Worm (Caenorhabditis elegans) whole organism, young adult: ENCODE results near the gene C01C10.2.

Experiments used
- B0019.2 ChIP-seq: fragments of 200-800 bp; sonication (Bioruptor generic); conservative IDR thresholded peaks from 2 replicates; pipeline ENCODE4 v1.3.6; 2022; ENCODE audit warnings: missing genetic modification reagents, missing genetic modification characterization, missing compliant biosample characterization
- B0035.1 ChIP-seq: sonication (generic microtip); optimal IDR thresholded peaks from 2 replicates; lab custom pipeline; 2016; ENCODE audit warnings: missing genetic modification characterization, mild to moderate bottlenecking, missing compliant biosample characterization, missing genotype, missing genetic modification reagents
- B0336.3 ChIP-seq: fragments of 200-800 bp; sonication (Bioruptor generic); IDR thresholded peaks from 2 replicates; pipeline ENCODE4 v1.3.6; 2022; ENCODE audit warnings: missing genetic modification characterization, missing compliant biosample characterization
- D2030.7 ChIP-seq: fragments of 200-800 bp; sonication (Bioruptor generic); IDR thresholded peaks from 2 replicates; pipeline ENCODE4 v1.3.6; 2022; ENCODE audit warnings: missing genetic modification reagents, missing genetic modification characterization, missing compliant biosample characterization
- F23B12.7 ChIP-seq: sonication (generic microtip); optimal IDR thresholded peaks from 2 replicates; lab custom pipeline; 2017; ENCODE audit warnings: missing genetic modification characterization, mild to moderate bottlenecking, missing compliant biosample characterization, antibody characterized with exemption, moderate library complexity; ENCODE audit not compliant: insufficient read depth
- F33H1.4 ChIP-seq: fragments of 200-800 bp; sonication (Bioruptor generic); IDR thresholded peaks from 2 replicates; pipeline ENCODE4 v1.3.6; 2022; ENCODE audit warnings: missing genetic modification reagents, missing genetic modification characterization, missing compliant biosample characterization
- F49E8.2 ChIP-seq: sonication (generic microtip); optimal IDR thresholded peaks from 3 replicates; lab custom pipeline; 2017; ENCODE audit warnings: missing genetic modification characterization, mild to moderate bottlenecking, missing compliant biosample characterization, antibody characterized with exemption, moderate library complexity; ENCODE audit not compliant: insufficient read depth
- F57C9.4 ChIP-seq: sonication (generic microtip); optimal IDR thresholded peaks from 2 replicates; lab custom pipeline; 2017; ENCODE audit warnings: mild to moderate bottlenecking, missing genetic modification characterization, missing compliant biosample characterization
- T26A5.8 ChIP-seq: sonication (generic microtip); optimal IDR thresholded peaks from 2 replicates; lab custom pipeline; 2016; ENCODE audit warnings: missing genetic modification characterization, missing compliant biosample characterization
- Y53F4B.3 ChIP-seq: fragments of 200-800 bp; sonication (Bioruptor generic); IDR thresholded peaks from 2 replicates; pipeline ENCODE4 v1.3.6; 2022; ENCODE audit warnings: missing genetic modification reagents, missing genetic modification characterization, missing compliant biosample characterization
- Y53G8AR.9 ChIP-seq: fragments of 200-800 bp; sonication (Bioruptor generic); conservative IDR thresholded peaks from 2 replicates; pipeline ENCODE4 v1.3.6; 2022; ENCODE audit warnings: missing genetic modification reagents, missing genetic modification characterization, missing compliant biosample characterization
- Y67H2A.10 ChIP-seq: fragments of 200-800 bp; sonication (Bioruptor generic); conservative IDR thresholded peaks from 2 replicates; pipeline ENCODE4 v1.3.6; 2022; ENCODE audit warnings: missing genetic modification reagents, missing genetic modification characterization, missing compliant biosample characterization
- Y79H2A.3 ChIP-seq: fragments of 200-800 bp; sonication (Bioruptor generic); conservative IDR thresholded peaks from 2 replicates; pipeline ENCODE4 v1.3.6; 2022; ENCODE audit warnings: missing genetic modification reagents, missing genetic modification characterization, missing compliant biosample characterization
- ZK185.1 ChIP-seq: sonication (generic microtip); optimal IDR thresholded peaks from 2 replicates; lab custom pipeline; 2016; ENCODE audit warnings: mild to moderate bottlenecking, missing genetic modification characterization, missing compliant biosample characterization; ENCODE audit not compliant: poor library complexity, severe bottlenecking
- akir-1 ChIP-seq: fragments of 200-800 bp; sonication (Bioruptor generic); optimal IDR thresholded peaks from 2 replicates; lab custom pipeline; 2018; ENCODE audit warnings: mild to moderate bottlenecking, missing genetic modification characterization, moderate library complexity, missing compliant biosample characterization
- bed-1 ChIP-seq: fragments of 200-800 bp; sonication (Bioruptor generic); IDR thresholded peaks from 2 replicates; pipeline ENCODE4 v1.3.6; 2022; ENCODE audit warnings: missing genetic modification reagents, missing genetic modification characterization, missing compliant biosample characterization
- bed-2 ChIP-seq: fragments of 200-800 bp; sonication (Bioruptor generic); IDR thresholded peaks from 2 replicates; pipeline ENCODE4 v1.3.6; 2022; ENCODE audit warnings: missing genetic modification reagents, missing genetic modification characterization, missing compliant biosample characterization
- ceh-40 ChIP-seq: fragments of 200-800 bp; sonication (Bioruptor generic); IDR thresholded peaks from 2 replicates; pipeline ENCODE4 v1.3.6; 2022; ENCODE audit warnings: missing genetic modification characterization, missing compliant biosample characterization
- dpff-1 ChIP-seq: sonication (generic microtip); optimal IDR thresholded peaks from 2 replicates; lab custom pipeline; 2017; ENCODE audit warnings: mild to moderate bottlenecking, missing genetic modification characterization, missing compliant biosample characterization
- ets-4 ChIP-seq: fragments of 200-800 bp; sonication (Bioruptor generic); optimal IDR thresholded peaks from 2 replicates; lab custom pipeline; 2018; ENCODE audit warnings: mild to moderate bottlenecking, missing genetic modification characterization, missing compliant biosample characterization
- him-1 ChIP-seq: sonication (generic microtip); optimal IDR thresholded peaks from 2 replicates; lab custom pipeline; 2016; ENCODE audit warnings: missing genotype, missing genetic modification reagents, missing genetic modification characterization, missing compliant biosample characterization
- hlh-12 ChIP-seq: sonication (generic microtip); optimal IDR thresholded peaks from 2 replicates; lab custom pipeline; 2016; ENCODE audit warnings: missing genetic modification characterization, missing compliant biosample characterization
- lsy-27 ChIP-seq: sonication (generic microtip); optimal IDR thresholded peaks from 2 replicates; lab custom pipeline; 2017; ENCODE audit warnings: missing genetic modification characterization, mild to moderate bottlenecking, missing compliant biosample characterization, antibody characterized with exemption, missing genotype, borderline replicate concordance; ENCODE audit not compliant: insufficient read depth
- mcd-1 ChIP-seq: fragments of 200-800 bp; sonication (Bioruptor generic); IDR thresholded peaks from 2 replicates; pipeline ENCODE4 v1.3.6; 2022; ENCODE audit warnings: missing genetic modification reagents, missing genetic modification characterization, missing compliant biosample characterization
- mel-28 ChIP-seq: sonication (generic microtip); optimal IDR thresholded peaks from 2 replicates; lab custom pipeline; 2016; ENCODE audit warnings: borderline replicate concordance, mild to moderate bottlenecking, missing genetic modification characterization, missing compliant biosample characterization
- mes-4 ChIP-seq: sonication (generic microtip); optimal IDR thresholded peaks from 2 replicates; lab custom pipeline; 2016; ENCODE audit warnings: missing genotype, missing genetic modification characterization, missing compliant biosample characterization
- mxl-1 ChIP-seq: sonication (generic microtip); optimal IDR thresholded peaks from 2 replicates; lab custom pipeline; 2016; ENCODE audit warnings: missing genetic modification characterization, missing compliant biosample characterization
- nfya-1 ChIP-seq: sonication (generic microtip); optimal IDR thresholded peaks from 2 replicates; lab custom pipeline; 2017; ENCODE audit warnings: antibody characterized with exemption, missing compliant biosample characterization, missing genetic modification characterization, borderline replicate concordance; ENCODE audit not compliant: insufficient read depth
- nfya-2 ChIP-seq: fragments of 200-800 bp; sonication (Bioruptor generic); IDR thresholded peaks from 2 replicates; pipeline ENCODE4 v1.3.6; 2022; ENCODE audit warnings: missing genetic modification reagents, missing genetic modification characterization, missing compliant biosample characterization
- nhr-80 ChIP-seq: sonication (generic microtip); optimal IDR thresholded peaks from 2 replicates; lab custom pipeline; 2016; ENCODE audit warnings: missing genetic modification characterization, missing compliant biosample characterization
- snpc-3.4 ChIP-seq: sonication (generic microtip); optimal IDR thresholded peaks from 2 replicates; lab custom pipeline; 2017; ENCODE audit warnings: missing genetic modification characterization, mild to moderate bottlenecking, missing compliant biosample characterization, antibody characterized with exemption, moderate library complexity, missing genotype, missing genetic modification reagents
- somi-1 ChIP-seq: fragments of 200-800 bp; sonication (Bioruptor generic); optimal IDR thresholded peaks from 2 replicates; lab custom pipeline; 2018; ENCODE audit warnings: mild to moderate bottlenecking, missing genetic modification characterization, missing compliant biosample characterization
- tbp1 ChIP-seq: fragments of 200-800 bp; sonication (Bioruptor generic); optimal IDR thresholded peaks from 2 replicates; lab custom pipeline; 2018; ENCODE audit warnings: mild to moderate bottlenecking, missing genetic modification characterization, missing compliant biosample characterization
- unc-130 ChIP-seq: sonication (generic microtip); optimal IDR thresholded peaks from 2 replicates; lab custom pipeline; 2016; ENCODE audit warnings: missing genetic modification reagents, missing genetic modification characterization, missing compliant biosample characterization
- xnd-1 ChIP-seq: sonication (generic microtip); optimal IDR thresholded peaks from 2 replicates; lab custom pipeline; 2016; ENCODE audit warnings: missing genotype, missing genetic modification reagents, missing genetic modification characterization, missing compliant biosample characterization

The C01C10.2 gene

DNA sequence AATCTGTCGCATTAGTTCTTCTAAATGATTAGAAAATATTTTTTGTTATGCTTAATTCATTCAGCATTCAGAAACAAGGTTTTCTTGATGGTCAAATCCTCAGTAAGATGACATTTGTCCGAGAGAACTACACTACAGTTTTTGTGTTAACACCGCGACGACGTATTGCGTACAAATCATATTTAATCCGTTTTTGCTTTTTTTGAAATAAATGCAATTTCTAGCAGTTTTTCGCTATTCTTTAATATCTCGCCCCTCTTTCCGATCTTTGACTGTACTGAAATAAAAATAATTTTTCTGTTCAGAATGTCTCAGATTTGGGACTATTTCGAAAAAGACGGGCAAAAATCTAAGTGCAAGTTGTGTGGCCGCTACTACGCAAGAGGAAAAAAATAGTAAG is 21.8 kb downstream of the C01C10.2 start, which contains the start of gene C10A4.1:
Gene C10A4.1 (plus strand): TSS at position 301 of the 400 bp plus-strand sequence.
- no peak for TF ChIP-seq B0336.3 (GFP tag; lab: Robert Waterston, UW)
- TF ChIP-seq akir-1 (GFP tag; lab: Kevin White, UChicago) = no peak
- no peak for TF ChIP-seq Y53F4B.3 (GFP tag; lab: Robert Waterston, UW)
- TF ChIP-seq nhr-80 (tag; lab: Kevin White, UChicago) = no peak
- no peak for TF ChIP-seq T26A5.8 (tag; lab: Kevin White, UChicago)
- no peak for TF ChIP-seq unc-130 (GFP tag; lab: Kevin White, UChicago)
- TF ChIP-seq F23B12.7 (tag; lab: Kevin White, UChicago) = no peak
- TF ChIP-seq B0019.2 (GFP tag; lab: Robert Waterston, UW) = no peak
- no peak for TF ChIP-seq snpc-3.4 (tag; lab: Kevin White, UChicago)
- no peak for TF ChIP-seq Y53G8AR.9 (GFP tag; lab: Robert Waterston, UW)
- TF ChIP-seq hlh-12 (tag; lab: Kevin White, UChicago) = no peak

DNA sequence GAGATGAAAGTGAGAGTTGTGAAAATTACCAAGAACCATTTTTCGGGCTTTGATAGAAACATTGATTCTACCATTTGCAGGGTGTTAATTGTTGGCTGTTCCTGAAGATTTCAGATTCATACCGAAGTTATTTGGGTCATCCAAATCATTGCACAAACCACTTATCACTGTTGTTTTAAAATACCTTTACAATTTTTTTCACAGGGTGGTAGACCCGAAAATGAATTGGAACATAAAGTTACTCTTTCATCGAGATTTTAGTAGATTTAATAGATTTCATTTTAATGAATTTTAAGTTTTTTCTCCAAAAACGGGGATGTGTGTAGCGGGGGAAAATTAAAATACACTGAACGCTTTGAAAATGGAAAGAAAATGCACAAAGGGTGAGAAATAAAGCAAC is 22.5 kb downstream of the C01C10.2 start, which contains the start of gene C10A4.7:
Gene C10A4.7 (minus strand): TSS at position 101 of the 400 bp plus-strand sequence.
- TF ChIP-seq mes-4 (tag; lab: Kevin White, UChicago) = no peak

DNA sequence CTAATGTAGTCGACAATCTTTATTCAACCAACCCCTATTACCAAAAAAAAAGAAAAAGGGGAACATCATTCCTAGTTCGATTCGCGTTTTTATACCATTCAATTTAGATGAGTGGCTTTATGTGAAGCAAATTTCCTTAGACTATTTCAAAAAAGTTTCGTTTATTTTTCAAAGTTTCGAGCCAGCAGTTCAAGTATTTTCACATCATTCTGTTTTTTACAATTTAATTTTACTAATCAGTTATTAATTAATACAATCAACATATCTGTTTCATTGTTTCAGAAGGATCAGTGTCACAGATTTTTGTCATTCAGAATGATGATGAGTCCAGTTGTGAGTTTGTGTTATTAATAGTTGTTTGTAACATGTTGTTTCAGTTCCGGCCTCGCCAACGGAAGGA is 28.0 kb downstream of the C01C10.2 start, which contains the start of gene C10A4.2:
Gene C10A4.2 (plus strand): TSS at position 301 of the 400 bp plus-strand sequence.
- no peak for TF ChIP-seq ceh-40 (GFP tag; lab: Robert Waterston, UW)
- TF ChIP-seq bed-1 (GFP tag; lab: Robert Waterston, UW) = no peak
- no peak for TF ChIP-seq mxl-1
- TF ChIP-seq dpff-1 (tag; lab: Kevin White, UChicago) = no peak
- no peak for TF ChIP-seq B0035.1 (tag; lab: Kevin White, UChicago)
- TF ChIP-seq lsy-27 = no peak
- no peak for TF ChIP-seq ets-4
- no peak for TF ChIP-seq nfya-1 (tag; lab: Kevin White, UChicago)
- no peak for TF ChIP-seq somi-1 (GFP tag; lab: Kevin White, UChicago)

DNA sequence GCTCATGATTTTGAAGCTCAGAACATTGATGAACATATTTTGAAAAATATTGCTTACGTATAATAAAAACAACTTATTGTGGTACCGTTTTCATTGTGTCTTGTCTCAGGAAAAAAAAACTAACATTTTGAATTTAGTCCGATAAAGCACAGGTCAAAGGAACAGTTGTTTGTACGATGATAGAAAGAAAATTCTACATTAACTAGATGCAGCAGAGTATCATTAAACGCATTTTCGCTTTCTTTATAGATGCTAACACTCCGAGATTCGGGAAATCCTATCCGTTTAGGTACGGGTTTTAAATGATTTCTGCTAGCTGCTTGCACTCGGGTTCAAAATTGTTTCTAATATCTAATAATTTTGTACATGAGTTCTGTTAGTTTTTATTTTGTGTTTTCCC is 28.9 kb downstream of the C01C10.2 start:
- no peak for TF ChIP-seq mes-4 (tag; lab: Kevin White, UChicago)
- no peak for TF ChIP-seq B0035.1 (tag; lab: Kevin White, UChicago)
- TF ChIP-seq tbp1 (GFP tag; lab: Kevin White, UChicago) = no peak
- TF ChIP-seq Y79H2A.3 (GFP tag; lab: Robert Waterston, UW) = no peak
- TF ChIP-seq ceh-40 (GFP tag; lab: Robert Waterston, UW) = no peak
- TF ChIP-seq Y67H2A.10 = no peak
- no peak for TF ChIP-seq xnd-1 (tag; lab: Kevin White, UChicago)
- no peak for TF ChIP-seq him-1
- no peak for TF ChIP-seq bed-2 (GFP tag; lab: Robert Waterston, UW)
- no peak for TF ChIP-seq unc-130 (GFP tag; lab: Kevin White, UChicago)
- TF ChIP-seq F57C9.4 (tag; lab: Kevin White, UChicago) = no peak
- TF ChIP-seq akir-1 (GFP tag; lab: Kevin White, UChicago) = no peak
- no peak for TF ChIP-seq F49E8.2
- TF ChIP-seq mcd-1 (GFP tag; lab: Robert Waterston, UW) = no peak
- no peak for TF ChIP-seq mel-28
- TF ChIP-seq nfya-2 (GFP tag; lab: Robert Waterston, UW) = no peak
- no peak for TF ChIP-seq ZK185.1
- no peak for TF ChIP-seq F33H1.4 (GFP tag; lab: Robert Waterston, UW)
- TF ChIP-seq D2030.7 (GFP tag; lab: Robert Waterston, UW) = no peak
- TF ChIP-seq, all 124 proteins: peak for 0
